Fruit fly (Drosophila melanogaster) whole organism, embryonic: Measurements from ENCODE around the gene CG34309.
A peak's percentile ranks its signal among the peaks of the same experiment; 100 is the strongest.

ENCODE experiments used
- Bteb2 ChIP-seq: fragments of 200-800 bp; sonication (Bioruptor generic); optimal IDR thresholded peaks from 2 replicates; lab custom pipeline; 2016; ENCODE audit warnings: missing biosample characterization, missing genetic modification characterization
- CG12104 ChIP-seq: fragments of 200-800 bp; sonication (Bioruptor generic); optimal IDR thresholded peaks from 3 replicates; lab custom pipeline; 2016; ENCODE audit warnings: missing biosample characterization, missing genetic modification characterization
- CG12219 ChIP-seq: fragments of 200-800 bp; sonication (Bioruptor generic); optimal IDR thresholded peaks from 3 replicates; lab custom pipeline; 2018; ENCODE audit warnings: missing biosample characterization, mild to moderate bottlenecking, missing genetic modification characterization
- CG12769 ChIP-seq: fragments of 200-800 bp; sonication (Bioruptor generic); optimal IDR thresholded peaks from 2 replicates; lab custom pipeline; 2019; ENCODE audit warnings: missing biosample characterization, mild to moderate bottlenecking, missing genetic modification characterization, moderate library complexity
- CG14441 ChIP-seq: fragments of 200-800 bp; sonication (Bioruptor generic); IDR thresholded peaks from 2 replicates; pipeline ENCODE4 v1.3.6; 2022; ENCODE audit warnings: missing biosample characterization, missing genetic modification characterization
- CG14710 ChIP-seq: fragments of 200-800 bp; sonication (Bioruptor generic); optimal IDR thresholded peaks from 3 replicates; lab custom pipeline; 2019; ENCODE audit warnings: missing biosample characterization, mild to moderate bottlenecking, missing genetic modification characterization, moderate library complexity
- CG16815 ChIP-seq: fragments of 200-800 bp; sonication (Bioruptor generic); optimal IDR thresholded peaks from 3 replicates; lab custom pipeline; 2017; ENCODE audit warnings: missing biosample characterization, mild to moderate bottlenecking, missing genetic modification characterization
- CG17361 ChIP-seq: fragments of 200-800 bp; sonication (Bioruptor generic); IDR thresholded peaks from 3 replicates; pipeline ENCODE4 v1.3.6; 2022; ENCODE audit warnings: missing biosample characterization, missing genetic modification characterization
- CG17612 ChIP-seq: fragments of 200-800 bp; sonication (Bioruptor generic); IDR thresholded peaks from 2 replicates; pipeline ENCODE4 v1.3.6; 2022; ENCODE audit warnings: missing biosample characterization, missing genetic modification characterization
- CG2199 ChIP-seq: fragments of 200-800 bp; sonication (Bioruptor generic); IDR thresholded peaks from 3 replicates; pipeline ENCODE4 v1.3.6; 2022; ENCODE audit warnings: missing biosample characterization, missing genetic modification characterization
- CG3065 ChIP-seq: fragments of 200-800 bp; sonication (Bioruptor generic); optimal IDR thresholded peaks from 2 replicates; lab custom pipeline; 2016; ENCODE audit warnings: missing biosample characterization, missing genetic modification characterization
- CG33213 ChIP-seq: fragments of 200-800 bp; sonication (Bioruptor generic); optimal IDR thresholded peaks from 3 replicates; lab custom pipeline; 2016; ENCODE audit warnings: missing biosample characterization, missing genetic modification characterization
- CG34376 ChIP-seq: fragments of 200-800 bp; sonication (Bioruptor generic); optimal IDR thresholded peaks from 2 replicates; lab custom pipeline; 2018; ENCODE audit warnings: missing biosample characterization, mild to moderate bottlenecking, missing genetic modification characterization
- CG3838 ChIP-seq: fragments of 200-800 bp; sonication (Bioruptor generic); optimal IDR thresholded peaks from 3 replicates; lab custom pipeline; 2016; ENCODE audit warnings: missing biosample characterization, missing genetic modification characterization
- CG4404 ChIP-seq: fragments of 200-800 bp; sonication (Bioruptor generic); IDR thresholded peaks from 2 replicates; pipeline ENCODE4 v1.3.6; 2022; ENCODE audit warnings: missing biosample characterization, missing genetic modification characterization
- CG4707 ChIP-seq: fragments of 200-800 bp; sonication (Bioruptor generic); optimal IDR thresholded peaks from 2 replicates; lab custom pipeline; 2018; ENCODE audit warnings: missing biosample characterization, mild to moderate bottlenecking, missing genetic modification characterization, moderate library complexity
- CG4820 ChIP-seq: fragments of 200-800 bp; sonication (Bioruptor generic); optimal IDR thresholded peaks from 3 replicates; lab custom pipeline; 2016; ENCODE audit warnings: missing biosample characterization, missing genetic modification characterization
- CG4854 ChIP-seq: fragments of 200-800 bp; sonication (Bioruptor generic); optimal IDR thresholded peaks from 2 replicates; lab custom pipeline; 2016; ENCODE audit warnings: missing biosample characterization, missing genetic modification characterization, inconsistent platforms
- CG5180 ChIP-seq: fragments of 200-800 bp; sonication (Bioruptor generic); optimal IDR thresholded peaks from 3 replicates; lab custom pipeline; 2017; ENCODE audit warnings: missing biosample characterization, missing genetic modification characterization, mild to moderate bottlenecking, moderate library complexity, missing genetic modification reagents
- CG7745 ChIP-seq: fragments of 200-800 bp; sonication (Bioruptor generic); optimal IDR thresholded peaks from 2 replicates; lab custom pipeline; 2018; ENCODE audit warnings: missing biosample characterization, mild to moderate bottlenecking, missing genetic modification characterization, moderate library complexity
- CG9609 ChIP-seq: fragments of 200-800 bp; sonication (Bioruptor generic); optimal IDR thresholded peaks from 3 replicates; lab custom pipeline; 2016; ENCODE audit warnings: missing biosample characterization, missing genetic modification characterization
- CG9932 ChIP-seq: fragments of 200-800 bp; sonication (Bioruptor generic); IDR thresholded peaks from 2 replicates; pipeline ENCODE4 v1.3.6; 2022; ENCODE audit warnings: missing biosample characterization, missing genetic modification characterization
- Eip74EF ChIP-seq, 2 experiments: fragments of 200-800 bp in 1 of 2; fragments of >200 bp in 1 of 2; sonication (Bioruptor generic) in 1 of 2; optimal IDR thresholded peaks; 2 replicates each; lab custom pipeline; 2017 to 2019; ENCODE audit warnings: missing biosample characterization in 2 of 2, missing genetic modification characterization in 2 of 2, mild to moderate bottlenecking in 1 of 2, moderate library complexity in 1 of 2
- Hey ChIP-seq: fragments of 200-800 bp; sonication (Bioruptor generic); optimal IDR thresholded peaks from 3 replicates; lab custom pipeline; 2018; ENCODE audit warnings: missing biosample characterization, mild to moderate bottlenecking, missing genetic modification characterization
- HmgD ChIP-seq: fragments of 200-800 bp; sonication (Bioruptor generic); optimal IDR thresholded peaks from 3 replicates; lab custom pipeline; 2016; ENCODE audit warnings: missing biosample characterization, missing genetic modification characterization
- Myb ChIP-seq: fragments of 200-800 bp; sonication (Bioruptor generic); optimal IDR thresholded peaks from 2 replicates; lab custom pipeline; 2016; ENCODE audit warnings: missing biosample characterization, missing genetic modification characterization
- NK7.1 ChIP-seq: fragments of 200-800 bp; sonication (Bioruptor generic); optimal IDR thresholded peaks from 3 replicates; lab custom pipeline; 2016; ENCODE audit warnings: missing biosample characterization, missing genetic modification characterization
- Sox100B ChIP-seq: fragments of 200-800 bp; sonication (Bioruptor generic); optimal IDR thresholded peaks from 3 replicates; lab custom pipeline; 2018; ENCODE audit warnings: missing biosample characterization, mild to moderate bottlenecking, missing genetic modification characterization
- Vsx1 ChIP-seq: fragments of 200-800 bp; sonication (Bioruptor generic); optimal IDR thresholded peaks from 2 replicates; lab custom pipeline; 2017; ENCODE audit warnings: missing biosample characterization, mild to moderate bottlenecking, missing genetic modification characterization, missing genetic modification reagents
- Xrp1 ChIP-seq: fragments of 200-800 bp; sonication (Bioruptor generic); IDR thresholded peaks from 2 replicates; pipeline ENCODE4 v1.3.6; 2022; ENCODE audit warnings: missing biosample characterization, missing genetic modification characterization
- bowl ChIP-seq: fragments of 200-800 bp; sonication (Bioruptor generic); IDR thresholded peaks from 2 replicates; pipeline ENCODE4 v1.3.6; 2022; ENCODE audit warnings: missing biosample characterization, missing genetic modification characterization
- bsh ChIP-seq, 2 experiments: fragments of 200-800 bp; sonication (Bioruptor generic); optimal IDR thresholded peaks; 2 replicates each; lab custom pipeline; 2017 to 2018; ENCODE audit warnings: mild to moderate bottlenecking in 2 of 2, missing biosample characterization in 2 of 2, missing genetic modification characterization in 2 of 2, moderate library complexity in 1 of 2
- crc ChIP-seq: fragments of 200-800 bp; sonication (Bioruptor generic); optimal IDR thresholded peaks from 2 replicates; lab custom pipeline; 2016; ENCODE audit warnings: missing biosample characterization, missing genetic modification characterization
- dmrt11E ChIP-seq: fragments of 200-800 bp; sonication (Bioruptor generic); optimal IDR thresholded peaks from 3 replicates; lab custom pipeline; 2018; ENCODE audit warnings: missing biosample characterization, mild to moderate bottlenecking, missing genetic modification characterization, moderate library complexity
- ems ChIP-seq: fragments of 200-800 bp; sonication (Bioruptor generic); optimal IDR thresholded peaks from 3 replicates; lab custom pipeline; 2016; ENCODE audit warnings: missing biosample characterization, missing genetic modification characterization
- fd96Cb ChIP-seq: fragments of 200-800 bp; sonication (Bioruptor generic); optimal IDR thresholded peaks from 2 replicates; lab custom pipeline; 2018; ENCODE audit warnings: missing biosample characterization, mild to moderate bottlenecking, missing genetic modification characterization, moderate library complexity
- ham ChIP-seq: fragments of 200-800 bp; sonication (Bioruptor generic); IDR thresholded peaks from 2 replicates; pipeline ENCODE4 v1.3.6; 2022; ENCODE audit warnings: missing biosample characterization, missing genetic modification characterization
- hbn ChIP-seq: fragments of 200-800 bp; sonication (Bioruptor generic); IDR thresholded peaks from 2 replicates; pipeline ENCODE4 v1.3.6; 2022; ENCODE audit warnings: missing biosample characterization, missing genetic modification characterization; ENCODE audit not compliant: partially characterized antibody
- maf-S ChIP-seq: fragments of 200-800 bp; sonication (Bioruptor generic); optimal IDR thresholded peaks from 2 replicates; lab custom pipeline; 2016; ENCODE audit warnings: missing biosample characterization, missing genetic modification characterization
- pan ChIP-seq, 4 experiments: fragments of >200 bp in 3 of 4; fragments of 200-800 bp in 1 of 4; sonication (Bioruptor generic) in 1 of 4; optimal IDR thresholded peaks in 3 of 4; IDR thresholded peaks in 1 of 4; 2 replicates each; pipeline versions ENCODE4 v1.3.6 to Lab custom; 2017 to 2022; ENCODE audit warnings: missing biosample characterization in 2 of 4, missing genetic modification characterization in 2 of 4, mixed read lengths in 1 of 4
- pita ChIP-seq: fragments of 200-800 bp; sonication (Bioruptor generic); optimal IDR thresholded peaks from 2 replicates; lab custom pipeline; 2017; ENCODE audit warnings: missing biosample characterization, mild to moderate bottlenecking, missing genetic modification characterization
- psq ChIP-seq: fragments of 200-800 bp; sonication (Bioruptor generic); optimal IDR thresholded peaks from 2 replicates; lab custom pipeline; 2017; ENCODE audit warnings: missing biosample characterization, missing genetic modification characterization
- ranshi ChIP-seq: fragments of 200-800 bp; sonication (Bioruptor generic); IDR thresholded peaks from 2 replicates; pipeline ENCODE4 v1.3.6; 2022; ENCODE audit warnings: missing biosample characterization, missing genetic modification characterization
- ro ChIP-seq: fragments of 200-800 bp; sonication (Bioruptor generic); IDR thresholded peaks from 2 replicates; pipeline ENCODE4 v1.3.6; 2022; ENCODE audit warnings: missing biosample characterization, missing genetic modification characterization
- sima ChIP-seq: fragments of 200-800 bp; sonication (Bioruptor generic); optimal IDR thresholded peaks from 2 replicates; lab custom pipeline; 2016; ENCODE audit warnings: missing biosample characterization, missing genetic modification characterization
- vvl ChIP-seq: fragments of 200-800 bp; sonication (Bioruptor generic); IDR thresholded peaks from 2 replicates; pipeline ENCODE4 v1.3.6; 2022; ENCODE audit warnings: missing biosample characterization, missing genetic modification characterization
- yki ChIP-seq: fragments of >200 bp; optimal IDR thresholded peaks from 3 replicates; lab custom pipeline; 2018
- zen ChIP-seq: fragments of 200-800 bp; sonication (Bioruptor generic); optimal IDR thresholded peaks from 3 replicates; lab custom pipeline; 2018; ENCODE audit warnings: missing biosample characterization, mild to moderate bottlenecking, missing genetic modification characterization, moderate library complexity

CG34309 gene

DNA sequence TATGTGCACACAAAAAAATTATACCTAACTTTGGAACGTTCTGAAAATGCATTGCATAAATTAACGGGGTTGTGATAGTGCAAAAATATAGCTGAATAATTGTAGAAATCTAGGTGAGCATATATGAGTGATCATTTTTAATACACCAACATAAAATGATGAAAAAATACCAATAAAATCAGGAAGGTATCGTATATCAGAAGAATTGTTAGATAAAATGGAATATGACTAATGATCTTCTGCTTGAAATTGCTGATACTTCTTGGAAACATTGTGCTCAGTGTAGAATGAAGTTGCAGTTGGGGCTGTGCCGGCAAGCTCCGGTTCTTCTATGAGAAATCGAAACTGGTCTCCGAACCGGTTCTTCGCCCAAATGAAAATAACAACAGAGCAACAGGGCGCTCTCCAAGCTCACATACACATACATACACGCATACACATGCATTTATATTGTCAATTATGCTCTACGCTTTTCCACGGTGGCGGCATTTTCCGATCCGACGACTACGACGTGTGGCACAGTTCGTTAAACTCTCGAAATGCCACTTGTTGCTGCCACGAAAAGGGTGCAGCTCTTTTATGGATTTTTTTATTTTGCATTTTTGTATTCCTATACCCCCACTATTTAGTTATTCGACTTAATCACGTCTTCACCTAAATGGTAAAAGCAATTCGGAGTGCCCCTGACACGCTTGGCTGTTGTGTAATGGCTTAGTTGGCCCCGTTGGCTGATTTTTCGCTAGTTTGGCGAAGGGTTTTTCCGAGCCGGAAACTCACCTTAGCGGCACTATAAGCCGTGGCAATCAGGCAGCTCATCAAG, 28.7 kb downstream of the CG34309 start (continued):
- TF ChIP-seq CG34376 (GFP tag; lab: Kevin White, UChicago) (no peak), CG3838 (GFP tag; lab: Kevin White, UChicago) (peak; percentile 75), CG17361 (GFP tag; lab: Robert Waterston, UW) (peak; percentile 96), pita (GFP tag; lab: Kevin White, UChicago) (no peak), ranshi (GFP tag; lab: Robert Waterston, UW) (peak; percentile 74; the same call in 1 of the 2 replicates), bowl (GFP tag; lab: Robert Waterston, UW) (no peak), fd96Cb (tag; lab: Kevin White, UChicago) (peak; percentile 88), CG12104 (GFP tag; lab: Kevin White, UChicago) (peak; percentile 69), Myb (GFP tag; lab: Kevin White, UChicago) (peak; percentile 76), CG16815 (GFP tag; lab: Kevin White, UChicago) (peak; percentile 87), Vsx1 (GFP tag; lab: Kevin White, UChicago) (peak; percentile 81), pan (optimal IDR thresholded peaks at IDR 0.05; lab: Kevin White, UChicago) (no peak), pan (GFP tag; optimal IDR thresholded peaks at IDR 0.05 in 1 of 2, IDR thresholded peaks at IDR 0.05 in 1 of 2) (peak in 1 of 2 experiments; percentile 83), CG2199 (GFP tag; lab: Robert Waterston, UW) (peak; percentile 85), dmrt11E (tag; lab: Kevin White, UChicago) (peak; percentile 91), CG3065 (GFP tag; lab: Kevin White, UChicago) (peak; percentile 71), CG4404 (peak; percentile 80), ems (GFP tag; lab: Kevin White, UChicago) (peak; percentile 73), ro (peak; percentile 71; the same call in 1 of the 2 replicates), crc (GFP tag; lab: Kevin White, UChicago) (peak; percentile 76), Xrp1 (peak; percentile 88), NK7.1 (GFP tag; lab: Kevin White, UChicago) (peak; percentile 58), CG14710 (tag; lab: Kevin White, UChicago) (peak; percentile 92), sima (peak; percentile 57), vvl (GFP tag; lab: Robert Waterston, UW) (peak; percentile 89), CG4820 (GFP tag; lab: Kevin White, UChicago) (peak; percentile 83), CG4854 (GFP tag; lab: Kevin White, UChicago) (peak; percentile 83), maf-S (GFP tag; lab: Kevin White, UChicago) (peak; percentile 84), ham (0 out of 2 replicates have a peak, but pooled peaks have one; percentile 32), CG5180 (GFP tag; lab: Kevin White, UChicago) (peak; percentile 72), CG4707 (GFP tag; lab: Kevin White, UChicago) (peak; percentile 66), hbn (GFP tag; lab: Robert Waterston, UW) (no peak), CG9609 (peak; percentile 88), CG14441 (peak; percentile 84), zen (tag; lab: Kevin White, UChicago) (peak; percentile 78), CG33213 (GFP tag; lab: Kevin White, UChicago) (peak; percentile 65), psq (GFP tag; lab: Kevin White, UChicago) (peak; percentile 74), CG12219 (GFP tag; lab: Kevin White, UChicago) (peak; percentile 88), bsh (GFP tag; optimal IDR thresholded peaks at IDR 0.05; lab: Kevin White, UChicago) (peak; percentile 90 to 91), CG12769 (tag; lab: Kevin White, UChicago) (peak; percentile 85), CG9932 (GFP tag; lab: Robert Waterston, UW) (peak; percentile 85), Eip74EF (GFP tag; optimal IDR thresholded peaks at IDR 0.05; lab: Kevin White, UChicago) (peak in 1 of 2 experiments; percentile 92), yki (no peak), CG17612 (peak; percentile 54), Sox100B (GFP tag; lab: Kevin White, UChicago) (peak; percentile 85), HmgD (no peak), CG7745 (tag; lab: Kevin White, UChicago) (no peak), Bteb2 (peak; percentile 89), Hey (tag; lab: Kevin White, UChicago) (peak; percentile 19)
